Worm (Caenorhabditis elegans): ENCODE measurements around the gene T26A5.8.
A peak's percentile ranks its signal among the peaks of the same experiment; 100 is the strongest.

The T26A5.8 gene

ce11 chrIII:6471451-6471850 is 8.8 kb upstream of the T26A5.8 start, which contains the start of gene wht-6:
TSS of gene wht-6 (plus strand) at chrIII:6471751.
- no peak for TF ChIP-seq nhr-48 (tag; optimal IDR thresholded peaks at IDR 0.05)
- no peak for TF ChIP-seq attf-4 (tag; optimal IDR thresholded peaks at IDR 0.05)
- no peak for TF ChIP-seq egl-27 (tag; optimal IDR thresholded peaks at IDR 0.05)
- TF ChIP-seq nhr-6 (tag; optimal IDR thresholded peaks at IDR 0.05): no peak
- TF ChIP-seq dpl-1 (GFP tag; optimal IDR thresholded peaks at IDR 0.05): no peak
- no peak for TF ChIP-seq gei-8 (GFP tag; optimal IDR thresholded peaks at IDR 0.05)
- no peak for TF ChIP-seq ces-1 (GFP tag; optimal IDR thresholded peaks at IDR 0.05)
- no peak for TF ChIP-seq ztf-11 (tag; optimal IDR thresholded peaks at IDR 0.05)
- no peak for TF ChIP-seq dmd-9 (GFP tag; IDR thresholded peaks at IDR 0.05)
- no peak for TF ChIP-seq nhr-10 (tag; optimal IDR thresholded peaks at IDR 0.05)
- TF ChIP-seq nhr-11 (tag; optimal IDR thresholded peaks at IDR 0.05): no peak
- no peak for TF ChIP-seq unc-130 (GFP tag; optimal IDR thresholded peaks at IDR 0.05)
- TF ChIP-seq snpc-1.2 (GFP tag; IDR thresholded peaks at IDR 0.05): no peak
- no peak for TF ChIP-seq hlh-11 (tag; optimal IDR thresholded peaks at IDR 0.05)
- no peak for TF ChIP-seq mdl-1 (tag; optimal IDR thresholded peaks at IDR 0.05)
- no peak for TF ChIP-seq ceh-82 (tag; optimal IDR thresholded peaks at IDR 0.05)
- no peak for TF ChIP-seq nhr-41 (GFP tag; IDR thresholded peaks at IDR 0.05)

ce11 chrIII:6467005-6467404 is 4.3 kb upstream of the T26A5.8 start, which contains the start of gene T26A5.2:
TSS of gene T26A5.2 (plus strand) at chrIII:6467305.
- TF ChIP-seq mep-1 (tag; optimal IDR thresholded peaks at IDR 0.05) (no peak), aha-1 (tag) (peak; percentile 4), php-3 (GFP tag; IDR thresholded peaks at IDR 0.05) (no peak), nhr-10 (tag; optimal IDR thresholded peaks at IDR 0.05) (no peak), daf-8 (GFP tag; IDR thresholded peaks at IDR 0.05) (no peak), tra-1 (GFP tag; IDR thresholded peaks at IDR 0.05) (no peak), fos-1 (tag; optimal IDR thresholded peaks at IDR 0.05) (no peak)

ce11 chrIII:6464913-6465312 is 2.3 kb upstream of the T26A5.8 start, which contains the start of gene nduf-2.2:
TSS of gene nduf-2.2 (plus strand) at chrIII:6465222.
- TF ChIP-seq Y105C5A.15 (GFP tag; IDR thresholded peaks at IDR 0.05) (no peak), fos-1 (tag; optimal IDR thresholded peaks at IDR 0.05) (no peak), unc-62 (GFP tag; optimal IDR thresholded peaks at IDR 0.05 in 1 of 2) (no peak), unc-62 (tag; optimal IDR thresholded peaks at IDR 0.05) (no peak), mdl-1 (tag; optimal IDR thresholded peaks at IDR 0.05) (no peak), dve-1 (tag; optimal IDR thresholded peaks at IDR 0.05; ENCODE audit: insufficient read depth) (no peak), lin-29 (GFP tag; IDR thresholded peaks at IDR 0.05) (no peak), ceh-20 (GFP tag; IDR thresholded peaks at IDR 0.05) (no peak), ztf-11 (tag; optimal IDR thresholded peaks at IDR 0.05) (no peak), mxl-3 (GFP tag; optimal IDR thresholded peaks at IDR 0.05) (no peak), zip-2 (tag; optimal IDR thresholded peaks at IDR 0.05) (no peak), aly-2 (tag; optimal IDR thresholded peaks at IDR 0.05) (no peak), R02D3.7 (tag; optimal IDR thresholded peaks at IDR 0.05) (no peak), T26A8.4 (GFP tag; IDR thresholded peaks at IDR 0.05) (no peak), gei-8 (GFP tag; optimal IDR thresholded peaks at IDR 0.05) (no peak), fkh-10 (GFP tag; optimal IDR thresholded peaks at IDR 0.05) (no peak), ceh-62 (tag; optimal IDR thresholded peaks at IDR 0.05) (no peak), pqm-1 (tag; optimal IDR thresholded peaks at IDR 0.05) (no peak)

ce11 chrIII:6464113-6464571 is 1.5 kb upstream of the T26A5.8 start:
- TF ChIP-seq fkh-10 (GFP tag; optimal IDR thresholded peaks at IDR 0.05) (no peak), mes-2 (tag; optimal IDR thresholded peaks at IDR 0.05; ENCODE audit: poor library complexity, severe bottlenecking) (peak; percentile 71), ZK337.2 (GFP tag; IDR thresholded peaks at IDR 0.05) (no peak), aha-1 (tag) (peak; percentile 95), ceh-32 (tag; optimal IDR thresholded peaks at IDR 0.05; ENCODE audit: poor library complexity) (peak; percentile 36), snpc-4 (tag; optimal IDR thresholded peaks at IDR 0.05) (no peak), R02D3.7 (tag; optimal IDR thresholded peaks at IDR 0.05) (no peak), daf-8 (GFP tag; IDR thresholded peaks at IDR 0.05) (no peak), nhr-10 (tag; optimal IDR thresholded peaks at IDR 0.05) (peak; percentile 63), skn-1 (tag; optimal IDR thresholded peaks at IDR 0.05) (no peak), nhr-77 (tag; optimal IDR thresholded peaks at IDR 0.05) (peak; percentile 85), zfp-2 (tag; optimal IDR thresholded peaks at IDR 0.05) (peak; percentile 29), hif-1 (tag; optimal IDR thresholded peaks at IDR 0.05) (peak in 1 of 2 experiments; percentile 85), lin-38 (GFP tag; IDR thresholded peaks at IDR 0.05) (peak; percentile 84), mep-1 (tag; optimal IDR thresholded peaks at IDR 0.05) (peak; percentile 91), cey-2 (tag; optimal IDR thresholded peaks at IDR 0.05; ENCODE audit: borderline replicate concordance, insufficient read depth) (no peak), ces-1 (GFP tag; optimal IDR thresholded peaks at IDR 0.05) (no peak), dpl-1 (GFP tag; optimal IDR thresholded peaks at IDR 0.05) (peak; percentile 75), nhr-42 (GFP tag; IDR thresholded peaks at IDR 0.05) (peak; percentile 84)
